Fruit fly (Drosophila melanogaster): ENCODE data around the gene IntS11.

Gene IntS11

DNA sequence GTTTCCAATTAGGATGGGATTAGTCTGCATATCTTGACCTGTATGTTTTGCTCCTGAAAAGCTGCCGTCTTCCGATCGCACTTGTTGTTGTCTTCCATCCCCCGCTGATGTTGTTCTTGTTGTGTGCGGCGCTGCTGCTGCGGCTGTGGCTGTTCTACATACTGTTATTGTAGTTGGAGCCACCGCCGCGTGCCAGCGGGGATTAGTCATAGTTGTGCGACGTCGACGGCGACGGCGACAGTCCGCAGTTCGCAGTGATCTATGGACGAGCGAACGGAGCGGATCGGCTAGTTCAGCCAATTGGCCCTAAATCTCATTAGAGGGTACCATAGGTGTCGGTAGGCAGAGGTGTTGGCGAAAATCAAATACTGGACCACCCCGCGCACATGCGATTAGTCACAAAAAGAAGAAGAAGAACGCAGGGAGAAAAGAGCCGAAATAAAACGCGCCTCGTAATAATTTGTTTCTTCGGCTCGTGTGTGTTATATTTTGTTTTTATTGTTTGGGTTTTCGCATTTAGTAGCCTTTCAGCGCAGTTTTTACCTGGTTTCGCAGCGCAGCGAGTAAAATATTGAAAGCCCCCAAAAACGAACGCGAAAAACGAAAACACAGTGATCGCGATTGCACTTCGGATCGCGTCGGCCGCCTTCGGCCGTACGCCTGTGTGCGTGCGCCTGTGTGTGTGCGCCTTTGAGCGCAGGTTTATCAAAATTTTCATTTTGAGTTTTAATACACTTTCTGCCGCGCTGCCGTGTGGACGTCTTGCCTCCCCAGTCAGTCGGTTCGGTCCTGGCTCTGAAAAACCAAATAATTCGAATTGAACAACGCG lies 20.3 kb downstream of the IntS11 start, which contains the start of gene kay:
Gene kay (plus strand): TSS at position 729 of the 829 bp plus-strand sequence.
- no peak for TF ChIP-seq dl (GFP tag; optimal IDR thresholded peaks at IDR 0.05; ENCODE audit: insufficient read depth in 1 of 2, partially characterized antibody in 2 of 2)
- TF ChIP-seq Vsx2 (GFP tag; optimal IDR thresholded peaks at IDR 0.05; ENCODE audit: partially characterized antibody), result peak; percentile 6
- peak; percentile 15 for TF ChIP-seq Jra (GFP tag; optimal IDR thresholded peaks at IDR 0.05)
- peak; percentile 31 for TF ChIP-seq Dif (GFP tag; optimal IDR thresholded peaks at IDR 0.05; ENCODE audit: partially characterized antibody)
- no peak for TF ChIP-seq ey (GFP tag; optimal IDR thresholded peaks at IDR 0.05)
- TF ChIP-seq h (GFP tag; optimal IDR thresholded peaks at IDR 0.05), result peak; percentile 32
- no peak for TF ChIP-seq HLH106 (tag; optimal IDR thresholded peaks at IDR 0.05)
- TF ChIP-seq Rel (GFP tag; optimal IDR thresholded peaks at IDR 0.05), result no peak
- peak; percentile 84 for TF ChIP-seq Rel (tag; optimal IDR thresholded peaks at IDR 0.05)
- TF ChIP-seq pan (optimal IDR thresholded peaks at IDR 0.05), result peak; percentile 63
- TF ChIP-seq br (GFP tag; optimal IDR thresholded peaks at IDR 0.05), result peak; percentile 16
- TF ChIP-seq dsf (GFP tag; optimal IDR thresholded peaks at IDR 0.05; ENCODE audit: borderline replicate concordance), result no peak
- peak; percentile 58 for TF ChIP-seq CrebA (GFP tag; optimal IDR thresholded peaks at IDR 0.05; ENCODE audit: borderline replicate concordance)
- peak; percentile 29 for TF ChIP-seq psq (GFP tag; optimal IDR thresholded peaks at IDR 0.05)
- TF ChIP-seq jim (GFP tag; optimal IDR thresholded peaks at IDR 0.05), result no peak
- TF ChIP-seq Sp1 (GFP tag; optimal IDR thresholded peaks at IDR 0.05), result peak; percentile 38
- no peak for TF ChIP-seq Hnf4 (GFP tag; optimal IDR thresholded peaks at IDR 0.05)
- no peak for TF ChIP-seq sage (GFP tag; optimal IDR thresholded peaks at IDR 0.05)
- no peak for TF ChIP-seq OdsH (GFP tag; optimal IDR thresholded peaks at IDR 0.05)
- TF ChIP-seq CG9705 (GFP tag; optimal IDR thresholded peaks at IDR 0.05), result no peak
- TF ChIP-seq usp (GFP tag; optimal IDR thresholded peaks at IDR 0.05), result no peak
- no peak for TF ChIP-seq lola (GFP tag; optimal IDR thresholded peaks at IDR 0.05)
- no peak for TF ChIP-seq brk (GFP tag; optimal IDR thresholded peaks at IDR 0.05)
- no peak for TF ChIP-seq rgr (GFP tag; optimal IDR thresholded peaks at IDR 0.05)
- no peak for TF ChIP-seq woc (GFP tag; optimal IDR thresholded peaks at IDR 0.05)

DNA sequence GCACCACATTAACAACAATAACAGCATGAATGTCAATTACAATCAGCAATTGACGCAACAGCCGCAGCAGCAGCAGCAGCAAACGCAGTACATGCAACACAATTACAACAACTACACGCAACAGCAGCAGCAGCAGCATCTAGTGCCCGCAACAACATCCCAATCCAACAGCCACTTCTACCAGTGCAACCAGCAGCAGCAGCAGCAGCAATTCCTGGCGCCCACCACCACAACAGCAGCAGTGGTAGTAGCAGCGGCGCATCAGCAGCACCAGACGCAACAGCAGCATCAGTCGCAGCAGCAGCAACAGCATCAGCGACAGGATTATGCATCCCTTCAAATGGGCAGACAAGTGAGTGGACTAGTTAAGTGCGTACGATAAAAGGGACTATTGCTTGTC lies 22.1 kb downstream of the IntS11 start:
- peak; percentile 91 for TF ChIP-seq Dfd (GFP tag; optimal IDR thresholded peaks at IDR 0.05)
- TF ChIP-seq dl (GFP tag; optimal IDR thresholded peaks at IDR 0.05; ENCODE audit: insufficient read depth in 1 of 2, partially characterized antibody in 2 of 2), result no peak

DNA sequence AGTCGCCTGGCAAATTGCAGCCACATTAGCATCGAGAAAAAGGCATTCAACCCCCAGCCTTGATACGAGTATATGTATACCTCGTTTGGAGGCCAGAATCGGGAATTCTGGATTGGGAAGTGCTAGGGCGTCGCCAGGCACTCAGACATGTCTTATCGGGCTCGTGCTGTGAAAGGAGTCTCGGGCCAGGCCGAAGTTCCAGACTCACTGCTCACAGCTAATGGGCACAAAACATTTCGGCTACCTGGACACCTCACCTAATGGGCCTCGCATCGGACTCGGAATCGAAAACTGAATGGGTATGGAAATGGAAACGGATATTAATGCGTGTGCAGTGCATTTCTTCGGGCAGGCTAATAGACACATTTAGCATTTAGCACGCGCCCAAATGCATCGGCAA lies 25.8 kb downstream of the IntS11 start:
- TF ChIP-seq GATAd (GFP tag; optimal IDR thresholded peaks at IDR 0.05), result no peak
- TF ChIP-seq N (GFP tag; optimal IDR thresholded peaks at IDR 0.05), result no peak
- TF ChIP-seq woc (GFP tag; optimal IDR thresholded peaks at IDR 0.05), result no peak
- no peak for TF ChIP-seq psq (GFP tag; optimal IDR thresholded peaks at IDR 0.05)
- TF ChIP-seq CG32264 (GFP tag; optimal IDR thresholded peaks at IDR 0.05), result no peak
- TF ChIP-seq Abd-B (GFP tag; optimal IDR thresholded peaks at IDR 0.05), result no peak
- no peak for TF ChIP-seq Vsx2 (GFP tag; optimal IDR thresholded peaks at IDR 0.05; ENCODE audit: partially characterized antibody)
- TF ChIP-seq rgr (GFP tag; optimal IDR thresholded peaks at IDR 0.05), result no peak
- no peak for TF ChIP-seq dl (GFP tag; optimal IDR thresholded peaks at IDR 0.05; ENCODE audit: insufficient read depth in 1 of 2, partially characterized antibody in 2 of 2)
- TF ChIP-seq dmrt93B (GFP tag; optimal IDR thresholded peaks at IDR 0.05), result no peak
- TF ChIP-seq usp (GFP tag; optimal IDR thresholded peaks at IDR 0.05), result no peak
- TF ChIP-seq Mio (GFP tag; optimal IDR thresholded peaks at IDR 0.05), result no peak
- no peak for TF ChIP-seq h (GFP tag; optimal IDR thresholded peaks at IDR 0.05)

DNA sequence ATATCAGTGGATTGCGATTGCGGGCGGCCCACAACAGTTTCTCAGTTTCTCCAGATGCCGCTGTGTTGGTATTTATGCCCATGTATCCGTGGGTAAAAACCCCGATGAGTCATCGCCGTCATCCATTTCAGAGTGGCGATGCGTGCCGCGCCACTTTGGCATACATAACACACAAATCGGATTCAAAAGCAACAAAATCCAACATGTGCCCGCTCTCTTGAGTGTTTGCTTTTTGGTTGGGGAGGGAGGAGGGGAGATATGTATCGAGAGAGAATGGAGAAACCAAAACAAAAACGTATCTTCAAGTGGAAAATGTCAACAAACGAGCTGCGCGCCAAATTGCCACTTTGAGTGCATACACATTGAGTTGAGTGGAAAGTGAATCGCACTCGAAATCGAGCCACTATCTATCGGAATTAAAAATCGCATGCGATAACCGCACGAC lies 26.5 kb downstream of the IntS11 start:
- TF ChIP-seq Rel (GFP tag; optimal IDR thresholded peaks at IDR 0.05) (no peak), Rel (tag; optimal IDR thresholded peaks at IDR 0.05) (peak; percentile 82), br (GFP tag; optimal IDR thresholded peaks at IDR 0.05) (no peak), Dfd (GFP tag; optimal IDR thresholded peaks at IDR 0.05) (no peak), Hr78 (GFP tag; optimal IDR thresholded peaks at IDR 0.05) (no peak), lola (GFP tag; optimal IDR thresholded peaks at IDR 0.05) (no peak), Dif (GFP tag; optimal IDR thresholded peaks at IDR 0.05; ENCODE audit: partially characterized antibody) (no peak), h (GFP tag; optimal IDR thresholded peaks at IDR 0.05) (no peak), psq (GFP tag; optimal IDR thresholded peaks at IDR 0.05) (no peak), sage (GFP tag; optimal IDR thresholded peaks at IDR 0.05) (no peak), CG32264 (GFP tag; optimal IDR thresholded peaks at IDR 0.05) (no peak), pan (optimal IDR thresholded peaks at IDR 0.05) (no peak), CrebA (GFP tag; optimal IDR thresholded peaks at IDR 0.05; ENCODE audit: borderline replicate concordance) (peak; percentile 45), dmrt93B (GFP tag; optimal IDR thresholded peaks at IDR 0.05) (no peak)

Measured in whole organism, wandering third instar larva.